Worm (Caenorhabditis elegans) whole organism, L4 larva: ENCODE results near the gene acl-5.
A peak's percentile ranks its signal among the peaks of the same experiment; 100 is the strongest.

Source experiments
- F10B5.3 ChIP-seq: sonication (generic microtip); optimal IDR thresholded peaks from 2 replicates; lab custom pipeline; 2016; ENCODE audit warnings: mild to moderate bottlenecking, missing genetic modification characterization, missing compliant biosample characterization
- F49E8.2 ChIP-seq: sonication (generic microtip); optimal IDR thresholded peaks from 2 replicates; lab custom pipeline; 2016; ENCODE audit warnings: missing compliant biosample characterization, mild to moderate bottlenecking, missing genetic modification characterization, borderline replicate concordance
- ZK337.2 ChIP-seq: fragments of 200-800 bp; sonication (Bioruptor generic); IDR thresholded peaks from 2 replicates; pipeline ENCODE4 v1.3.6; 2022; ENCODE audit warnings: missing genetic modification reagents, missing genetic modification characterization, missing compliant biosample characterization
- ZK546.5 ChIP-seq, 2 experiments: sonication (generic microtip); optimal IDR thresholded peaks; 2 replicates each; lab custom pipeline; 2017; ENCODE audit warnings: missing biosample characterization in 2 of 2, missing genetic modification characterization in 2 of 2
- aha-1 ChIP-seq: fragments of 150-350 bp; peaks from one replicate; lab custom pipeline; 2014; ENCODE audit warnings: missing biosample characterization, missing genetic modification characterization
- aly-2 ChIP-seq: sonication (generic microtip); optimal IDR thresholded peaks from 2 replicates; lab custom pipeline; 2018; ENCODE audit warnings: missing biosample characterization, missing genetic modification characterization
- ama-1 ChIP-seq: fragments of 150-350 bp; optimal IDR thresholded peaks from 2 replicates; lab custom pipeline; 2014; ENCODE audit warnings: inconsistent platforms, mixed read lengths
- ceh-28 ChIP-seq: fragments of 150-350 bp; optimal IDR thresholded peaks from 2 replicates; lab custom pipeline; 2014; ENCODE audit warnings: missing biosample characterization, missing genetic modification reagents, missing genetic modification characterization
- ces-1 ChIP-seq: fragments of 150-350 bp; sonication (generic microtip); optimal IDR thresholded peaks from 4 replicates; lab custom pipeline; 2014; ENCODE audit warnings: missing biosample characterization, missing genetic modification reagents, missing genetic modification characterization
- cey-2 ChIP-seq: sonication (generic microtip); optimal IDR thresholded peaks from 3 replicates; lab custom pipeline; 2017; ENCODE audit warnings: missing genetic modification characterization, mild to moderate bottlenecking, missing compliant biosample characterization, antibody characterized with exemption, borderline replicate concordance; ENCODE audit not compliant: insufficient read depth
- daf-19 ChIP-seq: fragments of 200-800 bp; sonication (Bioruptor generic); conservative IDR thresholded peaks from 2 replicates; pipeline ENCODE4 v1.3.6; 2022; ENCODE audit warnings: missing genetic modification characterization, missing compliant biosample characterization
- dmd-6 ChIP-seq: fragments of 200-800 bp; sonication (Bioruptor generic); IDR thresholded peaks from 2 replicates; pipeline ENCODE4 v1.3.6; 2022; ENCODE audit warnings: missing genetic modification reagents, missing genetic modification characterization, missing compliant biosample characterization
- dmd-9 ChIP-seq: fragments of 200-800 bp; sonication (Bioruptor generic); IDR thresholded peaks from 2 replicates; pipeline ENCODE4 v1.3.6; 2022; ENCODE audit warnings: missing genetic modification reagents, missing genetic modification characterization, missing compliant biosample characterization
- dpl-1 ChIP-seq: fragments of 150-350 bp; optimal IDR thresholded peaks from 2 replicates; lab custom pipeline; 2014; ENCODE audit warnings: missing biosample characterization, missing genetic modification reagents, missing genetic modification characterization
- duxl-1 ChIP-seq: sonication (generic microtip); optimal IDR thresholded peaks from 2 replicates; lab custom pipeline; 2016; ENCODE audit warnings: mild to moderate bottlenecking, missing genetic modification characterization, moderate library complexity, missing compliant biosample characterization; ENCODE audit not compliant: poor library complexity
- fos-1 ChIP-seq: fragments of 150-350 bp; optimal IDR thresholded peaks from 2 replicates; lab custom pipeline; 2014; ENCODE audit warnings: missing biosample characterization, missing genetic modification characterization
- hif-1 ChIP-seq, 2 experiments: sonication (generic microtip); optimal IDR thresholded peaks; 2 replicates each; lab custom pipeline; 2016 to 2017; ENCODE audit warnings: missing compliant biosample characterization in 2 of 2, missing genetic modification characterization in 2 of 2, missing genetic modification reagents in 2 of 2, missing genotype in 2 of 2, mild to moderate bottlenecking in 1 of 2
- hmg-1.1 ChIP-seq: fragments of 200-800 bp; sonication (Bioruptor generic); IDR thresholded peaks from 2 replicates; pipeline ENCODE4 v1.3.6; 2022; ENCODE audit warnings: missing genetic modification reagents, missing genetic modification characterization, missing compliant biosample characterization
- jun-1 ChIP-seq: fragments of 150-350 bp; optimal IDR thresholded peaks from 2 replicates; lab custom pipeline; 2014; ENCODE audit warnings: missing biosample characterization, missing genetic modification reagents, missing genetic modification characterization
- lin-29 ChIP-seq: fragments of 200-800 bp; sonication (Bioruptor generic); IDR thresholded peaks from 2 replicates; pipeline ENCODE4 v1.3.6; 2022; ENCODE audit warnings: missing genetic modification reagents, missing genetic modification characterization, missing compliant biosample characterization
- lin-39 ChIP-seq: fragments of 150-350 bp; optimal IDR thresholded peaks from 2 replicates; lab custom pipeline; 2014; ENCODE audit warnings: missing biosample characterization, missing genetic modification reagents, missing genetic modification characterization
- mdl-1 ChIP-seq, 2 experiments: fragments of 150-350 bp in 1 of 2; sonication (generic microtip) in 1 of 2; optimal IDR thresholded peaks; 2 replicates each; lab custom pipeline; 2014 to 2017; ENCODE audit warnings: missing biosample characterization in 2 of 2, missing genetic modification characterization in 2 of 2
- mdt-29 ChIP-seq: fragments of 200-800 bp; sonication (Bioruptor generic); IDR thresholded peaks from 2 replicates; pipeline ENCODE4 v1.3.6; 2022; ENCODE audit warnings: missing genetic modification reagents, missing genetic modification characterization, missing compliant biosample characterization
- mep-1 ChIP-seq: fragments of 150-350 bp; sonication (generic microtip); optimal IDR thresholded peaks from 3 replicates; lab custom pipeline; 2014; ENCODE audit warnings: missing biosample characterization, missing genetic modification characterization
- mes-2 ChIP-seq: sonication (generic microtip); optimal IDR thresholded peaks from 2 replicates; lab custom pipeline; 2016; ENCODE audit warnings: missing genotype, mild to moderate bottlenecking, missing genetic modification characterization, missing compliant biosample characterization; ENCODE audit not compliant: poor library complexity, severe bottlenecking
- mxl-2 ChIP-seq: fragments of 200-800 bp; sonication (Bioruptor generic); conservative IDR thresholded peaks from 2 replicates; pipeline ENCODE4 v1.3.6; 2022; ENCODE audit warnings: missing genetic modification reagents, missing genetic modification characterization, missing compliant biosample characterization
- nhr-11 ChIP-seq: fragments of 150-350 bp; optimal IDR thresholded peaks from 2 replicates; lab custom pipeline; 2014; ENCODE audit warnings: missing biosample characterization, missing genetic modification characterization
- nhr-41 ChIP-seq: fragments of 200-800 bp; sonication (Bioruptor generic); IDR thresholded peaks from 2 replicates; pipeline ENCODE4 v1.3.6; 2022; ENCODE audit warnings: missing genetic modification reagents, missing genetic modification characterization, missing compliant biosample characterization
- nhr-76 ChIP-seq: fragments of 150-350 bp; optimal IDR thresholded peaks from 2 replicates; lab custom pipeline; 2014; ENCODE audit warnings: missing biosample characterization, missing genetic modification characterization
- nhr-77 ChIP-seq: fragments of 150-350 bp; optimal IDR thresholded peaks from 2 replicates; lab custom pipeline; 2014; ENCODE audit warnings: missing biosample characterization, missing genetic modification characterization
- php-3 ChIP-seq: fragments of 200-800 bp; sonication (Bioruptor generic); IDR thresholded peaks from 2 replicates; pipeline ENCODE4 v1.3.6; 2022; ENCODE audit warnings: missing genetic modification reagents, missing genetic modification characterization, missing compliant biosample characterization
- rbr-2 ChIP-seq: sonication (generic microtip); optimal IDR thresholded peaks from 2 replicates; lab custom pipeline; 2016; ENCODE audit warnings: missing genotype, missing genetic modification characterization, missing compliant biosample characterization
- skn-1 ChIP-seq: fragments of 150-350 bp; optimal IDR thresholded peaks from 2 replicates; lab custom pipeline; 2014; ENCODE audit warnings: missing biosample characterization, missing genetic modification characterization
- snpc-4 ChIP-seq: fragments of 150-350 bp; optimal IDR thresholded peaks from 2 replicates; lab custom pipeline; 2014; ENCODE audit warnings: missing biosample characterization, missing genetic modification characterization
- spr-1 ChIP-seq: sonication (generic microtip); optimal IDR thresholded peaks from 2 replicates; lab custom pipeline; 2016; ENCODE audit warnings: mild to moderate bottlenecking, missing genetic modification characterization, missing compliant biosample characterization
- unc-130 ChIP-seq: sonication (generic microtip); optimal IDR thresholded peaks from 2 replicates; lab custom pipeline; 2016; ENCODE audit warnings: missing genetic modification reagents, missing genetic modification characterization, missing compliant biosample characterization
- unc-39 ChIP-seq: sonication (generic microtip); optimal IDR thresholded peaks from 2 replicates; lab custom pipeline; 2017; ENCODE audit warnings: missing biosample characterization, missing genetic modification characterization
- zag-1 ChIP-seq: fragments of 150-350 bp; optimal IDR thresholded peaks from 2 replicates; lab custom pipeline; 2014; ENCODE audit warnings: missing biosample characterization, missing genetic modification characterization
- zfp-2 ChIP-seq: sonication (generic microtip); optimal IDR thresholded peaks from 2 replicates; lab custom pipeline; 2016; ENCODE audit warnings: mild to moderate bottlenecking, missing genetic modification characterization, missing compliant biosample characterization
- zip-11 ChIP-seq: fragments of 200-800 bp; sonication (Bioruptor generic); IDR thresholded peaks from 2 replicates; pipeline ENCODE4 v1.3.6; 2022; ENCODE audit warnings: missing genetic modification characterization, missing compliant biosample characterization

Gene acl-5

DNA sequence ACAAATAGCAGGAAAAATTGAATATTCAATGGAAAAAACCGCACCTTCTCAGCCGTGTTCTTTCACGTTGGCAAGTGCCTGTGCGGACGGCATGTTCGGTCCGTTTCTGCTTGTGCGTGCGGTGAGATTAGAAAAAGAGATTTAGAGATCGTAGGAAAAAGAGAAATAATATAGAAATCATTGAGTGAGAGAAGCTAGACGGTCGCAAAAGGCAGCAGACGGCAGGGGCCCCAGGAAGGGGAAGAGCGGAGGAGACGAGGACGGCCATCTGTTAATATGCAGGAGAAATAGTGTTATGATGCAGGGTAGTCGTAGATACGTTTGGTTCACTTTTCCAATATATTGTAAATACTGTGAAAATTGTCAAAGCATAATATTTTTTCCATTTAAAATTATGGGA, 45.3 kb upstream of the acl-5 start, which contains the start of gene Y49A10A.2 (continued):
- TF ChIP-seq duxl-1 (tag; lab: Kevin White, UChicago) (no peak), spr-1 (tag; lab: Kevin White, UChicago) (no peak), hif-1 (tag; optimal IDR thresholded peaks at IDR 0.05; lab: Kevin White, UChicago) (peak in 1 of 2 experiments; percentile 3), dmd-6 (GFP tag; lab: Robert Waterston, UW) (0 out of 2 replicates have a peak, but pooled peaks have one; percentile 9), skn-1 (no peak), snpc-4 (tag; lab: Kevin White, UChicago) (no peak), zag-1 (tag; lab: Kevin White, UChicago) (no peak), mxl-2 (GFP tag; lab: Robert Waterston, UW) (no peak), php-3 (GFP tag; lab: Robert Waterston, UW) (no peak), dmd-9 (GFP tag; lab: Robert Waterston, UW) (no peak), mdl-1 (tag; optimal IDR thresholded peaks at IDR 0.05; lab: Kevin White, UChicago) (peak in 1 of 2 experiments; percentile 24), mes-2 (peak; percentile 66), unc-39 (tag; lab: Kevin White, UChicago) (no peak), zfp-2 (tag; lab: Kevin White, UChicago) (no peak), mdt-29 (no peak), ZK546.5 (tag; optimal IDR thresholded peaks at IDR 0.05; lab: Kevin White, UChicago) (no peak), hmg-1.1 (GFP tag; lab: Robert Waterston, UW) (peak; percentile 31; the same call in 1 of the 2 replicates), aly-2 (tag; lab: Kevin White, UChicago) (no peak), jun-1 (tag; lab: Kevin White, UChicago) (no peak), unc-130 (GFP tag; lab: Kevin White, UChicago) (no peak), dpl-1 (GFP tag; lab: Kevin White, UChicago) (no peak), cey-2 (tag; lab: Kevin White, UChicago) (no peak), F49E8.2 (tag; lab: Kevin White, UChicago) (no peak), F10B5.3 (no peak), rbr-2 (tag; lab: Kevin White, UChicago) (peak; percentile 41), fos-1 (no peak)

DNA sequence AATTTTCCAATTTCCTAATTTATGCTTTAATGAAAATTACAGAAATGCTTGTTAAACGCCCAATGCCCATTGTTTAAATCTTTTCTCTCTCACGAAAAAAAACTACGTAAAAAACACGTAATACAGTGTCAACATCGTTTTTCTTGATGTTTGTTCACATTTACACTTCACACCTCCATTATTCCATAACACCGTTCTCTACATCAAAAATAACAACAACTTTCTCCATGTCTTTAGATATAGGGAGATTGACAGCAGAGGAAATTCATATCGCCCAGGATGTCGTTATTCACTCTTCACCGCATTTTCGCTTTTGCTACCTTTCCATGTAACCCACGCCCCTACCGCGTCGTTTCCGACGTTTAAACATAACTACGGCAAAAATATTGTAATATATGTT, 30.8 kb upstream of the acl-5 start, which contains the start of gene efhc-1:
Gene efhc-1 (plus strand): TSS at position 301 of the 400 bp plus-strand sequence.
- TF ChIP-seq nhr-11 (tag; lab: Kevin White, UChicago) (no peak), aha-1 (tag; lab: Kevin White, UChicago) (peak; percentile 51)

DNA sequence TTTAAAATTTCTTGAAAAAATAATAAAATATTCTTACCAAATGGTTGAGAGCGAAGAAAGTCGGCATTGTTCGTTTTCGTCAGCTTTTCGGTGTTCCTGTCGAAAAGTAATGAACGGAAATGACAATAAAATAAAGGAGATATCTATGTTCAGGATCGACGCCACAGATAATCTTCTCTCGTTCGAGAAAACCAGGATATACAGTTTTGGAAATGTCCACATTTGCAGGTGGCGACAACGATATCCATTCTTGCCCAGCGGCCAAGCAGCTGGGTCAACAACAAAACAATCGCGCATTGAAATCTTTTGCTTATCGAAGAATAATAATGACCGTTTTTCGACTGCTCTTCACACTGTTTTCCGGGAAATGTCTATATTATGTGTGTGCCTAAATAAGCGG, 28.4 kb upstream of the acl-5 start, which contains the start of gene R07E3.7:
Gene R07E3.7 (minus strand): TSS at position 101 of the 400 bp plus-strand sequence.
- no peak for TF ChIP-seq lin-39 (tag; lab: Kevin White, UChicago)
- TF ChIP-seq daf-19 (GFP tag; lab: Robert Waterston, UW) = no peak
- no peak for TF ChIP-seq nhr-76 (tag; lab: Kevin White, UChicago)
- TF ChIP-seq F49E8.2 (tag; lab: Kevin White, UChicago) = no peak
- no peak for TF ChIP-seq nhr-77 (tag; lab: Kevin White, UChicago)
- no peak for TF ChIP-seq ceh-28
- no peak for TF ChIP-seq mdt-29
- no peak for TF ChIP-seq zag-1 (tag; lab: Kevin White, UChicago)
- no peak for TF ChIP-seq zip-11 (GFP tag; lab: Robert Waterston, UW)
- TF ChIP-seq snpc-4 (tag; lab: Kevin White, UChicago) = no peak
- no peak for TF ChIP-seq ZK337.2 (GFP tag; lab: Robert Waterston, UW)
- TF ChIP-seq mdl-1 (tag; optimal IDR thresholded peaks at IDR 0.05; lab: Kevin White, UChicago) = no peak
- TF ChIP-seq lin-29 = no peak
- TF ChIP-seq mep-1 (tag; lab: Kevin White, UChicago) = no peak
- no peak for TF ChIP-seq ama-1 (lab: Kevin White, UChicago)
- TF ChIP-seq nhr-41 (GFP tag; lab: Robert Waterston, UW) = no peak
- no peak for TF ChIP-seq ces-1 (GFP tag; lab: Kevin White, UChicago)
